Worm (Caenorhabditis elegans): ENCODE data around the gene K07E3.2.

The K07E3.2 gene

DNA sequence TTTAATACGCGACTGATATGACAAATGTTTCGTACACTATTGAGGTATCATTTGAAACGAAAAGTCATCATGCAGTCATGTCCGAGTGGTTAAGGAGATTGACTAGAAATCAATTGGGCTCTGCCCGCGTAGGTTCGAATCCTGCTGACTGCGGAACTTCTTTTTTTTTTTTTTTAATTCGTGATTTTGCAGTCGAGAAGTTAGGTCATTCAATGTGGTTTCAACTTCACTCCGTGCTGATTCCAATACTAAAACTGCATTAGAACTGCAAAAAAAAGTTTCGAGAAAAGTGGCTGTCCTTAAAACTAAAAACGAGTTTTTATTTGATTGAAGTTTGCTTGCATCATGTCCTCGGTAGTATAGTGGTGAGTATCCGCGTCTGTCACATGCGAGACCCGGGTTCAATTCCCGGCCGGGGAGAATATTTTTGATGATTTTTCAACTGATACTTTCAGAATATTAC lies 50.3 kb downstream of the K07E3.2 start (continued):
- TF ChIP-seq hmg-1.2 (GFP tag; IDR thresholded peaks at IDR 0.05) = peak; percentile 53
- peak; percentile 29 for TF ChIP-seq B0035.1 (tag; optimal IDR thresholded peaks at IDR 0.05)
- peak; percentile 56 for TF ChIP-seq snpc-3.4 (tag; optimal IDR thresholded peaks at IDR 0.05)
- peak in 1 of 2 experiments; percentile 39 for TF ChIP-seq let-607 (tag; optimal IDR thresholded peaks at IDR 0.05)
- TF ChIP-seq nfyb-1 (GFP tag; IDR thresholded peaks at IDR 0.05) = peak; percentile 74; the same call in 1 of the 2 replicates
- TF ChIP-seq pbrm-1 (GFP tag; IDR thresholded peaks at IDR 0.05) = peak; percentile 76
- TF ChIP-seq athp-1 (tag; optimal IDR thresholded peaks at IDR 0.05) = peak; percentile 36
- peak; percentile 46 for TF ChIP-seq dox-1 (GFP tag; IDR thresholded peaks at IDR 0.05)
- 0 out of 2 replicates have a peak, but pooled peaks have one; percentile 12 for TF ChIP-seq madf-6 (GFP tag; IDR thresholded peaks at IDR 0.05)
- TF ChIP-seq attf-5 (GFP tag; optimal IDR thresholded peaks at IDR 0.05) = peak; percentile 19

DNA sequence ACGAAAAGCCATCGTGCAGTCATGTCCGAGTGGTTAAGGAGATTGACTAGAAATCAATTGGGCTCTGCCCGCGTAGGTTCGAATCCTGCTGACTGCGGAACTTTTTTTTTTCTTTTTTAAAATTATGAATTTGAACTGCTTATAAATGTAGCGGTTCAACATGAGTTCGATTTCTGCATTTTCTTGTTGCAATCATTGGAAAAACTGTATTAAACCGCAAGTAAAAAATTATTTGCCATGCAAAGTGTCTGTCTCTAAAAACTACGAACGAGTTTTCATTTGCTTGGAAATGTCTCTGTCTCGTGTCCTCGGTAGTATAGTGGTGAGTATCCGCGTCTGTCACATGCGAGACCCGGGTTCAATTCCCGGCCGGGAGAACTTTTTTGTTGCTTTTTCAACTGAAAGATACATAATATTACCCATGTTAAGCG lies 51.4 kb downstream of the K07E3.2 start:
- TF ChIP-seq D2030.7 (GFP tag; IDR thresholded peaks at IDR 0.05) (peak; percentile 65), tbp1 (GFP tag; optimal IDR thresholded peaks at IDR 0.05) (peak; percentile 84), snpc-3.4 (tag; optimal IDR thresholded peaks at IDR 0.05) (peak; percentile 24), nhr-90 (tag; optimal IDR thresholded peaks at IDR 0.05) (peak; percentile 5), lin-26 (GFP tag; IDR thresholded peaks at IDR 0.05) (peak; percentile 67), Y56A3A.18 (GFP tag; IDR thresholded peaks at IDR 0.05) (0 out of 2 replicates have a peak, but pooled peaks have one; percentile 74), B0261.1 (tag; optimal IDR thresholded peaks at IDR 0.05) (peak; percentile 80), ceh-58 (GFP tag; IDR thresholded peaks at IDR 0.05) (0 out of 2 replicates have a peak, but pooled peaks have one; percentile 61), Y53G8AR.9 (GFP tag; conservative IDR thresholded peaks at IDR 0.05) (peak; percentile 66; the same call in 1 of the 2 replicates), mxl-1 (tag; optimal IDR thresholded peaks at IDR 0.05) (peak; percentile 3), pbrm-1 (GFP tag; IDR thresholded peaks at IDR 0.05) (peak; percentile 61), rpc-1 (optimal IDR thresholded peaks at IDR 0.05) (peak; percentile 51), rpc-1 (tag; optimal IDR thresholded peaks at IDR 0.05) (peak; percentile 84), lin-54 (GFP tag; optimal IDR thresholded peaks at IDR 0.05) (peak; percentile 6), hmg-20 (GFP tag; IDR thresholded peaks at IDR 0.05) (peak; percentile 56; the same call in 1 of the 2 replicates), ceh-100 (GFP tag; IDR thresholded peaks at IDR 0.05) (0 out of 2 replicates have a peak, but pooled peaks have one; percentile 18), ZK185.1 (tag; optimal IDR thresholded peaks at IDR 0.05; ENCODE audit: poor library complexity, severe bottlenecking) (peak; percentile 53), ceh-40 (GFP tag; IDR thresholded peaks at IDR 0.05) (0 out of 2 replicates have a peak, but pooled peaks have one; percentile 12), dox-1 (GFP tag; IDR thresholded peaks at IDR 0.05) (peak; percentile 53; the same call in 1 of the 2 replicates), lir-1 (GFP tag; conservative IDR thresholded peaks at IDR 0.05) (0 out of 2 replicates have a peak, but pooled peaks have one; percentile 8), lin-40 (tag; optimal IDR thresholded peaks at IDR 0.05) (peak; percentile 3), ztf-25 (GFP tag; IDR thresholded peaks at IDR 0.05) (peak; percentile 52; the same call in 1 of the 2 replicates), ceh-27 (GFP tag; optimal IDR thresholded peaks at IDR 0.05) (peak; percentile 7), snpc-4 (GFP tag; optimal IDR thresholded peaks at IDR 0.05) (peak; percentile 26), snpc-4 (tag; optimal IDR thresholded peaks at IDR 0.05) (peak in 2 of 4 experiments; percentile 30 to 43), die-1 (tag; optimal IDR thresholded peaks at IDR 0.05) (peak; percentile 63), madf-6 (GFP tag; IDR thresholded peaks at IDR 0.05) (peak; percentile 15; the same call in 1 of the 2 replicates), nfyb-1 (GFP tag; IDR thresholded peaks at IDR 0.05) (0 out of 2 replicates have a peak, but pooled peaks have one; percentile 18), ztf-18 (tag; optimal IDR thresholded peaks at IDR 0.05) (peak; percentile 24), K11D2.4 (GFP tag; IDR thresholded peaks at IDR 0.05) (0 out of 2 replicates have a peak, but pooled peaks have one; percentile 13), hmg-1.2 (GFP tag; IDR thresholded peaks at IDR 0.05) (peak; percentile 45)

DNA sequence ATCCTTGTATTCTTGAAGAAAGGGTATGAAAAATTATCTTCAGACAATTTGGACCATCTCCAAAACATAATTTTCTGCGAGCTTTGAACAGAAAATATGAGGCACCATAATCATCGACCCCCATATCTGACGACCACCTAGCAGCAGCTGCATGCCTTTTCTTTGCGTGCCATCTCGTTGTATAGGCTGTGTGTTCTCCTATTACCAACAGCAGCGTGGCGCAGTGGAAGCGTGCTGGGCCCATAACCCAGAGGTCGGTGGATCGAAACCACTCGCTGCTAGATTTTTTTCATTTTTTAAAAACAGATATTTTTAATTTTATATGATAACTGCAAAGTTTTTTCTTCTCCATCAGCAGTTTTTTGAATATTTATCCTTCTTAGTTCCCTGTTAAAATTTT lies 51.9 kb downstream of the K07E3.2 start:
- TF ChIP-seq pbrm-1 (GFP tag; IDR thresholded peaks at IDR 0.05) = peak; percentile 7; the same call in 1 of the 2 replicates
- TF ChIP-seq cebp-2 (GFP tag; IDR thresholded peaks at IDR 0.05) = 0 out of 2 replicates have a peak, but pooled peaks have one; percentile 63
- TF ChIP-seq hmg-20 (GFP tag; IDR thresholded peaks at IDR 0.05) = 0 out of 2 replicates have a peak, but pooled peaks have one; percentile 44
- no peak for TF ChIP-seq dpff-1 (tag; optimal IDR thresholded peaks at IDR 0.05)
- TF ChIP-seq F10E7.11 (tag; optimal IDR thresholded peaks at IDR 0.05) = no peak
- no peak for TF ChIP-seq C17E4.6 (GFP tag; IDR thresholded peaks at IDR 0.05)
- TF ChIP-seq chd-7 (tag; optimal IDR thresholded peaks at IDR 0.05) = no peak
- TF ChIP-seq nfyb-1 (GFP tag; IDR thresholded peaks at IDR 0.05) = peak; percentile 65
- TF ChIP-seq tbp1 (GFP tag; optimal IDR thresholded peaks at IDR 0.05) = peak; percentile 88
- TF ChIP-seq rpc-1 (optimal IDR thresholded peaks at IDR 0.05) = peak; percentile 21
- peak; percentile 31 for TF ChIP-seq rpc-1 (tag; optimal IDR thresholded peaks at IDR 0.05)
- TF ChIP-seq lin-26 (GFP tag; IDR thresholded peaks at IDR 0.05) = peak; percentile 81
- TF ChIP-seq let-526 (GFP tag; IDR thresholded peaks at IDR 0.05) = peak; percentile 60; the same call in 1 of the 2 replicates
- peak; percentile 69 for TF ChIP-seq hmg-1.2 (GFP tag; IDR thresholded peaks at IDR 0.05)
- TF ChIP-seq repo-1 (tag; optimal IDR thresholded peaks at IDR 0.05) = peak; percentile 6
- TF ChIP-seq ztf-28 (GFP tag; IDR thresholded peaks at IDR 0.05) = 0 out of 2 replicates have a peak, but pooled peaks have one; percentile 66
- TF ChIP-seq lin-54 (GFP tag; optimal IDR thresholded peaks at IDR 0.05) = no peak
